Worm (Caenorhabditis elegans) whole organism, mixed stage, embryonic: ENCODE measurements around the gene Y54G9A.5.

Source experiments
- nhr-237 ChIP-seq: fragments of 150-350 bp; optimal IDR thresholded peaks from 2 replicates; lab custom pipeline; 2014; ENCODE audit warnings: missing biosample characterization, missing genetic modification characterization
- nhr-28 ChIP-seq: fragments of 150-350 bp; optimal IDR thresholded peaks from 2 replicates; lab custom pipeline; 2014; ENCODE audit warnings: missing biosample characterization, missing genetic modification characterization
- ztf-11 ChIP-seq: fragments of 150-350 bp; optimal IDR thresholded peaks from 2 replicates; lab custom pipeline; 2014; ENCODE audit warnings: missing biosample characterization, missing genetic modification characterization

- TF ChIP-seq nhr-237 (tag; lab: Kevin White, UChicago) (no peak), nhr-28 (no peak), ztf-11 (tag; lab: Kevin White, UChicago) (no peak)
These were observed 37.2 kb upstream of the Y54G9A.5 start for ce11 chrII:13685581-13685980.
